Fruit fly (Drosophila melanogaster): ENCODE measurements around the gene B52.

Gene B52

DNA sequence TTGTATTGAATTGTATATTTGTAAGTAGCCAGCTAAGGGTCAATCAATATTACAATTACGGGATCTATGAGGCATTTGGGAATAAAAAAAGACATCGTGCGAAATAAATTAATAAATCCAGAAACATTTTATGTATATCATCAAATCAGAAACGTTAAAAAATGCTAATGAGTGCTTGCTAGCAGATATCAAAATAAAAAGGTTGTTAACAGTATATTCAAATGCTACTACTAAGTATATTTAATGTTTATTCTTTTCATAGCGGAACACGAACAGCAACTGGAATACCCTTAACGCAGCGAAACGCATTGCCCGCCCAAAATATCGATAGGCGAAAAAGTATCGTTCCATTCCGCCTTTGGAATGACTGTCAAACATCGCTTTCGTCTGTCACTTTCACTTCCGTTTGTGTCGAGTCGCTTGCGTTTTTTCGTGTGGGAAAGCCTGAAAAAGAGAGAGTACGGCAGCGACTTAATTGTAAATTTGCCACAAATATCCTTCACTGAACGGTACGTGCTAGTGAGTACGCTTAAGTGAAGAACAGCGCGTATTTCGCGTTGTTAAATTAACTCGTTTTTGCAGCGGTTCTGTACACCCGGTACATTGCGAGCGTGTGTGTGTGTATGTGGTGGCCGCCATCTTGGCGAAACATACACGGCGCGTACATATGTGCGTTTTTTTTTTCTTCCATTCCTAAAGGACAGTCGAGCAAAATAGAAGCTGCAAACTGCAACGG lies at the start of gene B52:
TSS of gene B52 (plus strand) at position 388 of the 736 bp plus-strand sequence.
- TF ChIP-seq dysf (GFP tag; IDR thresholded peaks at IDR 0.05) = no peak; the same call in 1 of the 3 replicates
- peak; percentile 57 for TF ChIP-seq en (GFP tag; optimal IDR thresholded peaks at IDR 0.05)
- peak; percentile 70 for TF ChIP-seq CG6854 (GFP tag; optimal IDR thresholded peaks at IDR 0.05)
- TF ChIP-seq Xbp1 (GFP tag; optimal IDR thresholded peaks at IDR 0.05) = peak; percentile 35
- no peak for TF ChIP-seq pan (optimal IDR thresholded peaks at IDR 0.05)
- TF ChIP-seq pan (GFP tag; optimal IDR thresholded peaks at IDR 0.05 in 1 of 2, IDR thresholded peaks at IDR 0.05 in 1 of 2) = peak in 1 of 2 experiments; percentile 65
- peak; percentile 82 for TF ChIP-seq CG4707 (GFP tag; optimal IDR thresholded peaks at IDR 0.05)
- no peak for TF ChIP-seq lov (optimal IDR thresholded peaks at IDR 0.05)
- TF ChIP-seq lov (GFP tag; IDR thresholded peaks at IDR 0.05) = peak; percentile 69; the same call in 1 of the 3 replicates
- peak; percentile 15 for TF ChIP-seq az2 (GFP tag; optimal IDR thresholded peaks at IDR 0.05)
- TF ChIP-seq Sry-β (GFP tag; optimal IDR thresholded peaks at IDR 0.05) = no peak
- TF ChIP-seq CG11504 (tag; optimal IDR thresholded peaks at IDR 0.05) = no peak
- TF ChIP-seq CG4328 (GFP tag; optimal IDR thresholded peaks at IDR 0.05) = peak; percentile 69
- TF ChIP-seq CG9797 (GFP tag; optimal IDR thresholded peaks at IDR 0.05) = peak; percentile 31
- TF ChIP-seq Elba2 (GFP tag; optimal IDR thresholded peaks at IDR 0.05) = no peak
- peak; percentile 47 for TF ChIP-seq CG16863 (GFP tag; optimal IDR thresholded peaks at IDR 0.05)
- TF ChIP-seq D19A (tag; optimal IDR thresholded peaks at IDR 0.05) = peak; percentile 16
- TF ChIP-seq CG16815 (GFP tag; optimal IDR thresholded peaks at IDR 0.05) = no peak
- peak; percentile 42 for TF ChIP-seq gfzf (GFP tag; optimal IDR thresholded peaks at IDR 0.05)
- TF ChIP-seq CG3281 (GFP tag; optimal IDR thresholded peaks at IDR 0.05) = peak; percentile 81
- 0 out of 3 replicates have a peak, but pooled peaks have one; percentile 28 for TF ChIP-seq CG7963 (GFP tag; IDR thresholded peaks at IDR 0.05; ENCODE audit: partially characterized antibody)
- TF ChIP-seq C15 (GFP tag; IDR thresholded peaks at IDR 0.05) = 0 out of 3 replicates have a peak, but pooled peaks have one; percentile 49
- TF ChIP-seq CG17912 (GFP tag; optimal IDR thresholded peaks at IDR 0.05) = peak; percentile 71
- no peak for TF ChIP-seq kay (GFP tag; optimal IDR thresholded peaks at IDR 0.05)
- TF ChIP-seq CG8924 (tag; optimal IDR thresholded peaks at IDR 0.05) = no peak
- TF ChIP-seq row (GFP tag; IDR thresholded peaks at IDR 0.05) = peak; percentile 78
- peak; percentile 78 for TF ChIP-seq gcm (GFP tag; optimal IDR thresholded peaks at IDR 0.05)
- peak; percentile 61 for TF ChIP-seq Hand (GFP tag; optimal IDR thresholded peaks at IDR 0.05)
- TF ChIP-seq CG12942 (GFP tag; optimal IDR thresholded peaks at IDR 0.05) = no peak
- peak; percentile 76 for TF ChIP-seq ssp (GFP tag; IDR thresholded peaks at IDR 0.05)
- no peak for TF ChIP-seq CG12155 (GFP tag; optimal IDR thresholded peaks at IDR 0.05)
- TF ChIP-seq sna (GFP tag; IDR thresholded peaks at IDR 0.05; ENCODE audit: partially characterized antibody) = no peak
- peak; percentile 42 for TF ChIP-seq CG10147 (GFP tag; optimal IDR thresholded peaks at IDR 0.05)
- peak; percentile 81; the same call in 2 of the 3 replicates for TF ChIP-seq otp (GFP tag; IDR thresholded peaks at IDR 0.05)
- TF ChIP-seq bcd (GFP tag; optimal IDR thresholded peaks at IDR 0.05) = peak; percentile 78
- TF ChIP-seq Ets97D (GFP tag; optimal IDR thresholded peaks at IDR 0.05) = peak; percentile 99
- no peak for TF ChIP-seq CG7745 (tag; optimal IDR thresholded peaks at IDR 0.05)
- TF ChIP-seq CG4730 (GFP tag; IDR thresholded peaks at IDR 0.05) = 0 out of 2 replicates have a peak, but pooled peaks have one; percentile 26
- peak; percentile 68 for TF ChIP-seq CG10543 (GFP tag; optimal IDR thresholded peaks at IDR 0.05)
- peak; percentile 44 for TF ChIP-seq HLH54F (GFP tag; optimal IDR thresholded peaks at IDR 0.05)
- TF ChIP-seq hbn (GFP tag; IDR thresholded peaks at IDR 0.05; ENCODE audit: partially characterized antibody) = no peak
- TF ChIP-seq Lhr (GFP tag; optimal IDR thresholded peaks at IDR 0.05) = peak; percentile 41
- TF ChIP-seq CG9817 (tag; optimal IDR thresholded peaks at IDR 0.05) = peak; percentile 35
- peak; percentile 8 for TF ChIP-seq D (optimal IDR thresholded peaks at IDR 0.05)
- TF ChIP-seq D (GFP tag; optimal IDR thresholded peaks at IDR 0.05) = peak; percentile 41
- peak; percentile 89 for TF ChIP-seq CG30020 (tag; optimal IDR thresholded peaks at IDR 0.05)
- peak; percentile 76 for TF ChIP-seq fd64A (GFP tag; optimal IDR thresholded peaks at IDR 0.05)
- TF ChIP-seq CG13123 (GFP tag; optimal IDR thresholded peaks at IDR 0.05) = no peak
- peak; percentile 41; the same call in 1 of the 2 replicates for TF ChIP-seq CG42726 (GFP tag; IDR thresholded peaks at IDR 0.05; ENCODE audit: partially characterized antibody)
